Fruit fly (Drosophila melanogaster) whole organism, embryonic: ENCODE measurements around the gene pyd.

Experiments used
- Aef1 ChIP-seq: fragments of 200-800 bp; sonication (Bioruptor generic); IDR thresholded peaks from 3 replicates; pipeline ENCODE4 v1.3.6; 2022; ENCODE audit warnings: missing biosample characterization, missing genetic modification characterization
- BtbVII ChIP-seq: fragments of 200-800 bp; sonication (Bioruptor generic); optimal IDR thresholded peaks from 3 replicates; lab custom pipeline; 2017; ENCODE audit warnings: missing biosample characterization, mild to moderate bottlenecking, missing genetic modification characterization
- CG12744 ChIP-seq: fragments of 200-800 bp; sonication (Bioruptor generic); optimal IDR thresholded peaks from 2 replicates; lab custom pipeline; 2016; ENCODE audit warnings: missing biosample characterization, missing genetic modification characterization
- CG14014 ChIP-seq: fragments of 200-800 bp; sonication (Bioruptor generic); IDR thresholded peaks from 2 replicates; pipeline ENCODE4 v1.3.6; 2022; ENCODE audit warnings: missing biosample characterization, missing genetic modification characterization
- CG14050 ChIP-seq: fragments of 200-800 bp; sonication (Bioruptor generic); IDR thresholded peaks from 3 replicates; pipeline ENCODE4 v1.3.6; 2022; ENCODE audit warnings: missing biosample characterization, missing genetic modification characterization
- CG14441 ChIP-seq: fragments of 200-800 bp; sonication (Bioruptor generic); IDR thresholded peaks from 2 replicates; pipeline ENCODE4 v1.3.6; 2022; ENCODE audit warnings: missing biosample characterization, missing genetic modification characterization
- CG1602 ChIP-seq: fragments of 200-800 bp; sonication (Bioruptor generic); optimal IDR thresholded peaks from 3 replicates; lab custom pipeline; 2016; ENCODE audit warnings: missing biosample characterization, missing genetic modification characterization
- CG17568 ChIP-seq: fragments of 200-800 bp; sonication (Bioruptor generic); optimal IDR thresholded peaks from 2 replicates; lab custom pipeline; 2018; ENCODE audit warnings: missing biosample characterization, mild to moderate bottlenecking, missing genetic modification characterization, moderate library complexity
- CG18764 ChIP-seq: fragments of 200-800 bp; sonication (Bioruptor generic); optimal IDR thresholded peaks from 3 replicates; lab custom pipeline; 2016; ENCODE audit warnings: missing biosample characterization, missing genetic modification characterization
- CG2712 ChIP-seq: fragments of 200-800 bp; optimal IDR thresholded peaks from 3 replicates; lab custom pipeline; 2019; ENCODE audit warnings: missing biosample characterization, mild to moderate bottlenecking, missing genetic modification characterization, moderate library complexity
- CG2875 ChIP-seq: fragments of 200-800 bp; sonication (Bioruptor generic); optimal IDR thresholded peaks from 2 replicates; lab custom pipeline; 2017; ENCODE audit warnings: missing biosample characterization, mild to moderate bottlenecking, missing genetic modification characterization, missing genetic modification reagents
- CG31388 ChIP-seq: fragments of 200-800 bp; sonication (Bioruptor generic); optimal IDR thresholded peaks from 2 replicates; lab custom pipeline; 2016; ENCODE audit warnings: missing biosample characterization, missing genetic modification characterization
- CG34224 ChIP-seq: fragments of 200-800 bp; sonication (Bioruptor generic); IDR thresholded peaks from 3 replicates; pipeline ENCODE4 v1.3.6; 2022; ENCODE audit warnings: missing biosample characterization, missing genetic modification characterization; ENCODE audit not compliant: partially characterized antibody
- CG4820 ChIP-seq: fragments of 200-800 bp; sonication (Bioruptor generic); optimal IDR thresholded peaks from 3 replicates; lab custom pipeline; 2016; ENCODE audit warnings: missing biosample characterization, missing genetic modification characterization
- CG6175 ChIP-seq: fragments of 200-800 bp; sonication (Bioruptor generic); IDR thresholded peaks from 3 replicates; pipeline ENCODE4 v1.3.6; 2022; ENCODE audit warnings: missing biosample characterization, missing genetic modification characterization
- CG6765 ChIP-seq: fragments of 200-800 bp; sonication (Bioruptor generic); optimal IDR thresholded peaks from 3 replicates; lab custom pipeline; 2017; ENCODE audit warnings: missing biosample characterization, mild to moderate bottlenecking, missing genetic modification characterization
- CG7745 ChIP-seq: fragments of 200-800 bp; sonication (Bioruptor generic); optimal IDR thresholded peaks from 2 replicates; lab custom pipeline; 2018; ENCODE audit warnings: missing biosample characterization, mild to moderate bottlenecking, missing genetic modification characterization, moderate library complexity
- CG8281 ChIP-seq: fragments of 200-800 bp; sonication (Bioruptor generic); optimal IDR thresholded peaks from 2 replicates; lab custom pipeline; 2018; ENCODE audit warnings: missing biosample characterization, mild to moderate bottlenecking, missing genetic modification characterization, moderate library complexity
- CG9215 ChIP-seq: fragments of 200-800 bp; sonication (Bioruptor generic); IDR thresholded peaks from 2 replicates; pipeline ENCODE4 v1.3.6; 2022; ENCODE audit warnings: missing biosample characterization, missing genetic modification characterization
- Dip3 ChIP-seq: fragments of 200-800 bp; sonication (Bioruptor generic); optimal IDR thresholded peaks from 3 replicates; lab custom pipeline; 2016; ENCODE audit warnings: missing biosample characterization, missing genetic modification characterization
- Eip74EF ChIP-seq, 2 experiments: fragments of 200-800 bp in 1 of 2; fragments of >200 bp in 1 of 2; sonication (Bioruptor generic) in 1 of 2; optimal IDR thresholded peaks; 2 replicates each; lab custom pipeline; 2017 to 2019; ENCODE audit warnings: missing biosample characterization in 2 of 2, missing genetic modification characterization in 2 of 2, mild to moderate bottlenecking in 1 of 2, moderate library complexity in 1 of 2
- Ets65A ChIP-seq: fragments of 200-800 bp; sonication (Bioruptor generic); peaks from one replicate; lab custom pipeline; 2016; ENCODE audit warnings: missing biosample characterization, missing genetic modification characterization
- Gug ChIP-seq: fragments of 200-800 bp; sonication (Bioruptor generic); IDR thresholded peaks from 4 replicates; pipeline ENCODE4 v1.3.6; 2022; ENCODE audit warnings: missing biosample characterization, missing genetic modification characterization
- Hand ChIP-seq: fragments of 200-800 bp; sonication (Bioruptor generic); optimal IDR thresholded peaks from 2 replicates; lab custom pipeline; 2017; ENCODE audit warnings: mild to moderate bottlenecking, missing biosample characterization, missing genetic modification reagents, missing genetic modification characterization
- Hey ChIP-seq: fragments of 200-800 bp; sonication (Bioruptor generic); optimal IDR thresholded peaks from 3 replicates; lab custom pipeline; 2018; ENCODE audit warnings: missing biosample characterization, mild to moderate bottlenecking, missing genetic modification characterization
- Hr3 ChIP-seq: fragments of 200-800 bp; sonication (Bioruptor generic); optimal IDR thresholded peaks from 3 replicates; lab custom pipeline; 2016; ENCODE audit warnings: missing biosample characterization, missing genetic modification characterization
- Opbp ChIP-seq: fragments of 200-800 bp; sonication (Bioruptor generic); IDR thresholded peaks from 3 replicates; pipeline ENCODE4 v1.3.6; 2022; ENCODE audit warnings: missing biosample characterization, missing genetic modification characterization; ENCODE audit not compliant: partially characterized antibody
- Sox102F ChIP-seq: fragments of 200-800 bp; sonication (Bioruptor generic); optimal IDR thresholded peaks from 2 replicates; lab custom pipeline; 2018; ENCODE audit warnings: missing biosample characterization, mild to moderate bottlenecking, missing genetic modification characterization, moderate library complexity
- Sry-δ ChIP-seq: fragments of 200-800 bp; sonication (Bioruptor generic); optimal IDR thresholded peaks from 2 replicates; lab custom pipeline; 2016; ENCODE audit warnings: missing biosample characterization, missing genetic modification characterization
- Tbp ChIP-seq: fragments of >200 bp; optimal IDR thresholded peaks from 2 replicates; lab custom pipeline; 2018; ENCODE audit warnings: missing biosample characterization, missing genetic modification characterization
- Vsx1 ChIP-seq: fragments of 200-800 bp; sonication (Bioruptor generic); optimal IDR thresholded peaks from 2 replicates; lab custom pipeline; 2017; ENCODE audit warnings: missing biosample characterization, mild to moderate bottlenecking, missing genetic modification characterization, missing genetic modification reagents
- Xbp1 ChIP-seq: fragments of 200-800 bp; sonication (Bioruptor generic); optimal IDR thresholded peaks from 3 replicates; lab custom pipeline; 2016; ENCODE audit warnings: missing biosample characterization, mild to moderate bottlenecking, missing genetic modification characterization
- bab2 ChIP-seq: fragments of 200-800 bp; sonication (Bioruptor generic); optimal IDR thresholded peaks from 2 replicates; lab custom pipeline; 2016; ENCODE audit warnings: missing biosample characterization, missing genetic modification characterization
- da ChIP-seq: fragments of 200-800 bp; sonication (Bioruptor generic); optimal IDR thresholded peaks from 2 replicates; lab custom pipeline; 2016; ENCODE audit warnings: missing biosample characterization, missing genetic modification characterization
- dmrt11E ChIP-seq: fragments of 200-800 bp; sonication (Bioruptor generic); optimal IDR thresholded peaks from 3 replicates; lab custom pipeline; 2018; ENCODE audit warnings: missing biosample characterization, mild to moderate bottlenecking, missing genetic modification characterization, moderate library complexity
- emc ChIP-seq: fragments of 200-800 bp; sonication (Bioruptor generic); optimal IDR thresholded peaks from 2 replicates; lab custom pipeline; 2016; ENCODE audit warnings: missing biosample characterization, missing genetic modification characterization
- grn ChIP-seq: fragments of 200-800 bp; sonication (Bioruptor generic); optimal IDR thresholded peaks from 3 replicates; lab custom pipeline; 2017; ENCODE audit warnings: missing biosample characterization, missing genetic modification characterization
- hth ChIP-seq: fragments of >200 bp; optimal IDR thresholded peaks from 2 replicates; lab custom pipeline; 2017; ENCODE audit warnings: inconsistent platforms
- jing ChIP-seq: fragments of 200-800 bp; sonication (Bioruptor generic); optimal IDR thresholded peaks from 2 replicates; lab custom pipeline; 2018; ENCODE audit warnings: missing biosample characterization, mild to moderate bottlenecking, missing genetic modification characterization
- kah ChIP-seq: fragments of 200-800 bp; sonication (Bioruptor generic); optimal IDR thresholded peaks from 2 replicates; lab custom pipeline; 2018; ENCODE audit warnings: missing biosample characterization, mild to moderate bottlenecking, missing genetic modification characterization
- klu ChIP-seq: fragments of 200-800 bp; sonication (Bioruptor generic); IDR thresholded peaks from 2 replicates; pipeline ENCODE4 v1.3.6; 2022; ENCODE audit warnings: missing biosample characterization, missing genetic modification characterization
- lmd ChIP-seq: fragments of 200-800 bp; sonication (Bioruptor generic); IDR thresholded peaks from 2 replicates; pipeline ENCODE4 v1.3.6; 2022; ENCODE audit warnings: missing biosample characterization, missing genetic modification characterization
- nmo ChIP-seq: fragments of 200-800 bp; sonication (Bioruptor generic); optimal IDR thresholded peaks from 2 replicates; lab custom pipeline; 2018; ENCODE audit warnings: missing biosample characterization, mild to moderate bottlenecking, missing genetic modification characterization, moderate library complexity
- onecut ChIP-seq: fragments of 200-800 bp; sonication (Bioruptor generic); IDR thresholded peaks from 2 replicates; pipeline ENCODE4 v1.3.6; 2022; ENCODE audit warnings: missing biosample characterization, missing genetic modification characterization
- pan ChIP-seq, 4 experiments: fragments of >200 bp in 3 of 4; fragments of 200-800 bp in 1 of 4; sonication (Bioruptor generic) in 1 of 4; optimal IDR thresholded peaks in 3 of 4; IDR thresholded peaks in 1 of 4; 2 replicates each; pipeline versions ENCODE4 v1.3.6 to Lab custom; 2017 to 2022; ENCODE audit warnings: missing biosample characterization in 2 of 4, missing genetic modification characterization in 2 of 4, mixed read lengths in 1 of 4
- phol ChIP-seq: fragments of 200-800 bp; sonication (Bioruptor generic); optimal IDR thresholded peaks from 3 replicates; lab custom pipeline; 2018; ENCODE audit warnings: missing biosample characterization, mild to moderate bottlenecking, missing genetic modification characterization, moderate library complexity
- pita ChIP-seq: fragments of 200-800 bp; sonication (Bioruptor generic); optimal IDR thresholded peaks from 2 replicates; lab custom pipeline; 2017; ENCODE audit warnings: missing biosample characterization, mild to moderate bottlenecking, missing genetic modification characterization
- slbo ChIP-seq: fragments of 200-800 bp; sonication (Bioruptor generic); IDR thresholded peaks from 2 replicates; pipeline ENCODE4 v1.3.6; 2022; ENCODE audit warnings: missing biosample characterization, missing genetic modification characterization
- vfl ChIP-seq: fragments of 200-800 bp; sonication (Bioruptor generic); optimal IDR thresholded peaks from 2 replicates; lab custom pipeline; 2016; ENCODE audit warnings: missing biosample characterization, missing genetic modification characterization
- vvl ChIP-seq: fragments of 200-800 bp; sonication (Bioruptor generic); IDR thresholded peaks from 2 replicates; pipeline ENCODE4 v1.3.6; 2022; ENCODE audit warnings: missing biosample characterization, missing genetic modification characterization
- wek ChIP-seq: fragments of 200-800 bp; sonication (Bioruptor generic); optimal IDR thresholded peaks from 3 replicates; lab custom pipeline; 2018; ENCODE audit warnings: missing biosample characterization, mild to moderate bottlenecking, missing genetic modification characterization, moderate library complexity

Gene pyd

DNA sequence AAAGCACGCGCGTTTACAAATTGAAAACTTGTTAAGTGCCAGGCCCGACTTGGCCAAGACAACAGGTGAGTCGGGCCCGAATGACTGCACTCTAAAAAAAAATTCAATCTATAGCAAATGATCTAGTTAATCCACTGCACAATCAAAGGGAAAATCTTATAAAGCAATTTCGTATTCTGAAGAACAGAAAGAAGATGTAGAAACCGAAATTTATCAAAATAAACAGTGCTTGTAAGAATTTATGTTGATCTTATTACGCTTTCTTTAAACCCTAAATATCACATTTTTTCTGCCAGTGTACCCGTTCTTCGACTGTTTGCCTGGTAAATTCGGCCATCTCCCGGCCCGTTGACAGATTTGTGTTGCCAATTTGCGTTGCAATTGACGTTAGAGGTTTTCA is 35.0 kb downstream of the pyd start (continued):
- TF ChIP-seq dmrt11E (tag; lab: Kevin White, UChicago) (peak; percentile 32), Dip3 (GFP tag; lab: Kevin White, UChicago) (peak; percentile 41), da (GFP tag; lab: Kevin White, UChicago) (peak; percentile 44), vfl (GFP tag; lab: Kevin White, UChicago) (peak; percentile 46), CG14441 (GFP tag; lab: Robert Waterston, UW) (peak; percentile 71), phol (tag; lab: Kevin White, UChicago) (peak; percentile 74), Sox102F (GFP tag; lab: Kevin White, UChicago) (peak; percentile 74), Opbp (GFP tag; lab: Robert Waterston, UW) (no peak), bab2 (GFP tag; lab: Kevin White, UChicago) (peak; percentile 72), nmo (peak; percentile 71), CG2712 (tag; lab: Kevin White, UChicago) (peak; percentile 68), Ets65A (GFP tag; lab: Kevin White, UChicago) (peak; percentile 97), grn (no peak), Tbp (GFP tag; lab: Kevin White, UChicago) (no peak), hth (lab: Kevin White, UChicago) (no peak), CG6765 (peak; percentile 60), Hand (GFP tag; lab: Kevin White, UChicago) (no peak), Sry-δ (GFP tag; lab: Kevin White, UChicago) (peak; percentile 7), onecut (GFP tag; lab: Robert Waterston, UW) (no peak), Eip74EF (GFP tag; optimal IDR thresholded peaks at IDR 0.05; lab: Kevin White, UChicago) (peak in 1 of 2 experiments; percentile 62), CG17568 (GFP tag; lab: Kevin White, UChicago) (peak; percentile 48), CG14014 (peak; percentile 64), CG6175 (GFP tag; lab: Robert Waterston, UW) (0 out of 3 replicates have a peak, but pooled peaks have one; percentile 16), CG12744 (GFP tag; lab: Kevin White, UChicago) (peak; percentile 34), CG1602 (GFP tag; lab: Kevin White, UChicago) (peak; percentile 41), Vsx1 (GFP tag; lab: Kevin White, UChicago) (peak; percentile 53), CG9215 (GFP tag; lab: Robert Waterston, UW) (no peak), CG4820 (GFP tag; lab: Kevin White, UChicago) (peak; percentile 43), jing (GFP tag; lab: Kevin White, UChicago) (peak; percentile 36), CG2875 (GFP tag; lab: Kevin White, UChicago) (peak; percentile 19), CG31388 (GFP tag; lab: Kevin White, UChicago) (no peak), CG14050 (GFP tag; lab: Robert Waterston, UW) (peak; percentile 44; the same call in 2 of the 3 replicates), Aef1 (GFP tag; lab: Robert Waterston, UW) (peak; percentile 63), emc (GFP tag; lab: Kevin White, UChicago) (peak; percentile 4), CG8281 (tag; lab: Kevin White, UChicago) (peak; percentile 39), wek (GFP tag; lab: Kevin White, UChicago) (peak; percentile 17), Hey (tag; lab: Kevin White, UChicago) (no peak), pita (GFP tag; lab: Kevin White, UChicago) (no peak), Gug (GFP tag; lab: Robert Waterston, UW) (0 out of 4 replicates have a peak, but pooled peaks have one; percentile 19), pan (optimal IDR thresholded peaks at IDR 0.05; lab: Kevin White, UChicago) (no peak), pan (GFP tag; optimal IDR thresholded peaks at IDR 0.05 in 1 of 2, IDR thresholded peaks at IDR 0.05 in 1 of 2) (peak in 1 of 2 experiments; percentile 49), Xbp1 (GFP tag; lab: Kevin White, UChicago) (peak; percentile 68), CG18764 (GFP tag; lab: Kevin White, UChicago) (peak; percentile 21), slbo (GFP tag; lab: Robert Waterston, UW) (peak; percentile 51), CG7745 (no peak), CG34224 (GFP tag; lab: Robert Waterston, UW) (no peak), BtbVII (peak; percentile 70), kah (GFP tag; lab: Kevin White, UChicago) (peak; percentile 32), lmd (GFP tag; lab: Robert Waterston, UW) (peak; percentile 60), klu (GFP tag; lab: Robert Waterston, UW) (peak; percentile 35; the same call in 1 of the 2 replicates), Hr3 (GFP tag; lab: Kevin White, UChicago) (peak; percentile 64), vvl (GFP tag; lab: Robert Waterston, UW) (peak; percentile 68)
